Worm (Caenorhabditis elegans): ENCODE measurements around the gene C46C2.5.

The C46C2.5 gene

ce11 chrIV:9217426-9217825 is 25.0 kb upstream of the C46C2.5 start, which contains the start of gene C46C2.2:
Gene C46C2.2, plus strand, starts transcription at chrIV:9217726.
- TF ChIP-seq hnd-1 (tag; optimal IDR thresholded peaks at IDR 0.05) (no peak), tbx-11 (GFP tag; IDR thresholded peaks at IDR 0.05) (no peak), ceh-13 (GFP tag; optimal IDR thresholded peaks at IDR 0.05) (no peak), aly-1 (tag; optimal IDR thresholded peaks at IDR 0.05) (no peak), hmg-4 (GFP tag; optimal IDR thresholded peaks at IDR 0.05) (no peak), ceh-36 (tag; optimal IDR thresholded peaks at IDR 0.05) (no peak), tbx-37 (GFP tag; conservative IDR thresholded peaks at IDR 0.05) (no peak), ets-7 (tag; optimal IDR thresholded peaks at IDR 0.05) (no peak), F13C5.2 (tag; optimal IDR thresholded peaks at IDR 0.05) (no peak), hmbx-1 (tag; optimal IDR thresholded peaks at IDR 0.05) (no peak), pes-1 (GFP tag; IDR thresholded peaks at IDR 0.05) (no peak), flt-1 (GFP tag; IDR thresholded peaks at IDR 0.05) (no peak), scrt-1 (GFP tag; IDR thresholded peaks at IDR 0.05) (no peak)

ce11 chrIV:9216956-9217355 is 24.5 kb upstream of the C46C2.5 start:
- no peak for TF ChIP-seq tbx-37 (GFP tag; conservative IDR thresholded peaks at IDR 0.05)
- TF ChIP-seq flt-1 (GFP tag; IDR thresholded peaks at IDR 0.05), result no peak
- TF ChIP-seq B0310.2 (tag; optimal IDR thresholded peaks at IDR 0.05), result no peak
- no peak for TF ChIP-seq ama-1 (optimal IDR thresholded peaks at IDR 0.05)
- TF ChIP-seq aly-1 (tag; optimal IDR thresholded peaks at IDR 0.05), result no peak
- no peak for TF ChIP-seq scrt-1 (GFP tag; IDR thresholded peaks at IDR 0.05)
- no peak for TF ChIP-seq ceh-13 (GFP tag; optimal IDR thresholded peaks at IDR 0.05)
- TF ChIP-seq hmbx-1 (tag; optimal IDR thresholded peaks at IDR 0.05), result no peak
- TF ChIP-seq F13C5.2 (tag; optimal IDR thresholded peaks at IDR 0.05), result no peak
- TF ChIP-seq ets-7 (tag; optimal IDR thresholded peaks at IDR 0.05), result no peak

- peak; percentile 11 for TF ChIP-seq ets-7 (tag; optimal IDR thresholded peaks at IDR 0.05)
- no peak for TF ChIP-seq ceh-36 (tag; optimal IDR thresholded peaks at IDR 0.05)
- TF ChIP-seq hmbx-1 (tag; optimal IDR thresholded peaks at IDR 0.05), result no peak
- TF ChIP-seq F13C5.2 (tag; optimal IDR thresholded peaks at IDR 0.05), result no peak
- TF ChIP-seq hmg-4 (GFP tag; optimal IDR thresholded peaks at IDR 0.05), result peak; percentile 56
Observed at ce11 chrIV:9216437-9216836, 24.0 kb upstream of the C46C2.5 start.

ce11 chrIV:9215824-9216223 is 23.4 kb upstream of the C46C2.5 start:
- TF ChIP-seq scrt-1 (GFP tag; IDR thresholded peaks at IDR 0.05), result no peak
- no peak for TF ChIP-seq B0310.2 (tag; optimal IDR thresholded peaks at IDR 0.05)
- TF ChIP-seq sea-1 (GFP tag; conservative IDR thresholded peaks at IDR 0.05), result no peak
- no peak for TF ChIP-seq F13C5.2 (tag; optimal IDR thresholded peaks at IDR 0.05)
- TF ChIP-seq flt-1 (GFP tag; IDR thresholded peaks at IDR 0.05), result no peak
- no peak for TF ChIP-seq aly-1 (tag; optimal IDR thresholded peaks at IDR 0.05)
- TF ChIP-seq tra-4 (tag; optimal IDR thresholded peaks at IDR 0.05), result no peak
- no peak for TF ChIP-seq tbx-37 (GFP tag; conservative IDR thresholded peaks at IDR 0.05)
- no peak for TF ChIP-seq ets-7 (tag; optimal IDR thresholded peaks at IDR 0.05)
- no peak for TF ChIP-seq tbx-11 (GFP tag; IDR thresholded peaks at IDR 0.05)
- TF ChIP-seq pes-1 (GFP tag; IDR thresholded peaks at IDR 0.05), result no peak

ce11 chrIV:9214823-9215222 is 22.4 kb upstream of the C46C2.5 start:
- TF ChIP-seq F13C5.2 (tag; optimal IDR thresholded peaks at IDR 0.05), result no peak
- no peak for TF ChIP-seq pes-1 (GFP tag; IDR thresholded peaks at IDR 0.05)
- no peak for TF ChIP-seq tbx-11 (GFP tag; IDR thresholded peaks at IDR 0.05)
- no peak for TF ChIP-seq B0310.2 (tag; optimal IDR thresholded peaks at IDR 0.05)
- TF ChIP-seq scrt-1 (GFP tag; IDR thresholded peaks at IDR 0.05), result no peak
- TF ChIP-seq sea-1 (GFP tag; conservative IDR thresholded peaks at IDR 0.05), result no peak
- TF ChIP-seq ama-1 (optimal IDR thresholded peaks at IDR 0.05), result no peak
- TF ChIP-seq tbx-37 (GFP tag; conservative IDR thresholded peaks at IDR 0.05), result no peak
- TF ChIP-seq hnd-1 (tag; optimal IDR thresholded peaks at IDR 0.05), result no peak
- no peak for TF ChIP-seq aly-1 (tag; optimal IDR thresholded peaks at IDR 0.05)
- TF ChIP-seq ceh-13 (GFP tag; optimal IDR thresholded peaks at IDR 0.05), result no peak
- TF ChIP-seq hmbx-1 (tag; optimal IDR thresholded peaks at IDR 0.05), result no peak
- TF ChIP-seq ets-7 (tag; optimal IDR thresholded peaks at IDR 0.05), result no peak
- no peak for TF ChIP-seq hmg-4 (GFP tag; optimal IDR thresholded peaks at IDR 0.05)
- TF ChIP-seq ceh-36 (tag; optimal IDR thresholded peaks at IDR 0.05), result no peak

- TF ChIP-seq hmbx-1 (tag; optimal IDR thresholded peaks at IDR 0.05) (no peak), pes-1 (GFP tag; IDR thresholded peaks at IDR 0.05) (no peak)
Observed at ce11 chrIV:9212121-9212520, 19.7 kb upstream of the C46C2.5 start, which contains the start of gene C46C2.6. Gene C46C2.6, plus strand, starts transcription at chrIV:9212421.

ce11 chrIV:9210841-9211240 is 18.4 kb upstream of the C46C2.5 start:
- TF ChIP-seq hmbx-1 (tag; optimal IDR thresholded peaks at IDR 0.05) (no peak), flt-1 (GFP tag; IDR thresholded peaks at IDR 0.05) (no peak), hnd-1 (tag; optimal IDR thresholded peaks at IDR 0.05) (no peak), ceh-36 (tag; optimal IDR thresholded peaks at IDR 0.05) (no peak), ets-7 (tag; optimal IDR thresholded peaks at IDR 0.05) (no peak), tra-4 (tag; optimal IDR thresholded peaks at IDR 0.05) (no peak), pes-1 (GFP tag; IDR thresholded peaks at IDR 0.05) (no peak), tbx-37 (GFP tag; conservative IDR thresholded peaks at IDR 0.05) (no peak), aly-1 (tag; optimal IDR thresholded peaks at IDR 0.05) (no peak), B0310.2 (tag; optimal IDR thresholded peaks at IDR 0.05) (no peak), tbx-11 (GFP tag; IDR thresholded peaks at IDR 0.05) (no peak), F13C5.2 (tag; optimal IDR thresholded peaks at IDR 0.05) (no peak), ceh-13 (GFP tag; optimal IDR thresholded peaks at IDR 0.05) (no peak), ama-1 (optimal IDR thresholded peaks at IDR 0.05) (no peak), scrt-1 (GFP tag; IDR thresholded peaks at IDR 0.05) (no peak), hmg-4 (GFP tag; optimal IDR thresholded peaks at IDR 0.05) (no peak), sea-1 (GFP tag; conservative IDR thresholded peaks at IDR 0.05) (no peak)

ce11 chrIV:9199939-9200202 is 7.4 kb upstream of the C46C2.5 start, which contains the start of gene wnk-1:
Gene wnk-1, plus strand, starts transcription at chrIV:9200103.
- TF ChIP-seq ets-7 (tag; optimal IDR thresholded peaks at IDR 0.05) (no peak), tbx-37 (GFP tag; conservative IDR thresholded peaks at IDR 0.05) (no peak), tra-4 (tag; optimal IDR thresholded peaks at IDR 0.05) (no peak), pes-1 (GFP tag; IDR thresholded peaks at IDR 0.05) (no peak), hmbx-1 (tag; optimal IDR thresholded peaks at IDR 0.05) (no peak), B0310.2 (tag; optimal IDR thresholded peaks at IDR 0.05) (no peak), hnd-1 (tag; optimal IDR thresholded peaks at IDR 0.05) (no peak)
